Worm (Caenorhabditis elegans): ENCODE data around the gene F58G1.8.

ce11 chrII:12892407-12892806, 33.0 kb downstream of the F58G1.8 start:
- TF ChIP-seq lsl-1 (GFP tag; optimal IDR thresholded peaks at IDR 0.05) = no peak
- TF ChIP-seq snpc-4 (GFP tag; optimal IDR thresholded peaks at IDR 0.05) = no peak
- peak in 1 of 4 experiments; percentile 36 for TF ChIP-seq snpc-4 (tag; optimal IDR thresholded peaks at IDR 0.05)
- TF ChIP-seq unc-62 (GFP tag; optimal IDR thresholded peaks at IDR 0.05) = peak; percentile 1
- TF ChIP-seq ztf-22 (GFP tag; optimal IDR thresholded peaks at IDR 0.05) = no peak
- no peak for TF ChIP-seq T26A5.8 (tag; optimal IDR thresholded peaks at IDR 0.05)
- no peak for TF ChIP-seq ceh-40 (GFP tag; IDR thresholded peaks at IDR 0.05)
- no peak for TF ChIP-seq athp-1 (tag; optimal IDR thresholded peaks at IDR 0.05)
- TF ChIP-seq nfya-2 (GFP tag; IDR thresholded peaks at IDR 0.05) = no peak
- TF ChIP-seq efl-1 (GFP tag; optimal IDR thresholded peaks at IDR 0.05) = no peak
- no peak for TF ChIP-seq nfya-1 (tag; optimal IDR thresholded peaks at IDR 0.05; ENCODE audit: borderline replicate concordance, insufficient read depth)
- no peak for TF ChIP-seq C06A6.2 (GFP tag; conservative IDR thresholded peaks at IDR 0.05)
- no peak for TF ChIP-seq T07F8.4 (tag; optimal IDR thresholded peaks at IDR 0.05)
- no peak for TF ChIP-seq xnd-1 (tag; optimal IDR thresholded peaks at IDR 0.05)

All from whole organism, young adult.